Worm (Caenorhabditis elegans) whole organism, L2 larva: ENCODE measurements around the gene ttr-43.

Source experiments
- F13H6.1 ChIP-seq: sonication (generic microtip); optimal IDR thresholded peaks from 2 replicates; lab custom pipeline; 2016; ENCODE audit warnings: missing genetic modification characterization, missing compliant biosample characterization
- ZK546.5 ChIP-seq: sonication (generic microtip); optimal IDR thresholded peaks from 2 replicates; lab custom pipeline; 2017; ENCODE audit warnings: missing biosample characterization, missing genetic modification characterization
- aly-2 ChIP-seq: fragments of 150-350 bp; optimal IDR thresholded peaks from 2 replicates; lab custom pipeline; 2014; ENCODE audit warnings: missing biosample characterization, missing genetic modification characterization
- blmp-1 ChIP-seq: sonication (generic microtip); optimal IDR thresholded peaks from 2 replicates; lab custom pipeline; 2017; ENCODE audit warnings: missing genetic modification characterization, mild to moderate bottlenecking, missing compliant biosample characterization, antibody characterized with exemption, moderate library complexity; ENCODE audit not compliant: insufficient read depth
- crh-2 ChIP-seq: sonication (generic microtip); optimal IDR thresholded peaks from 2 replicates; lab custom pipeline; 2017; ENCODE audit warnings: missing biosample characterization, missing genetic modification characterization
- dmd-4 ChIP-seq: sonication (generic microtip); optimal IDR thresholded peaks from 2 replicates; lab custom pipeline; 2017; ENCODE audit warnings: missing biosample characterization, missing genetic modification characterization
- egl-27 ChIP-seq: sonication (generic microtip); optimal IDR thresholded peaks from 3 replicates; lab custom pipeline; 2017; ENCODE audit warnings: missing biosample characterization, missing genetic modification reagents, missing genetic modification characterization
- elt-1 ChIP-seq: fragments of 150-350 bp; optimal IDR thresholded peaks from 2 replicates; lab custom pipeline; 2014; ENCODE audit warnings: missing biosample characterization, missing genetic modification characterization
- fos-1 ChIP-seq: fragments of 150-350 bp; optimal IDR thresholded peaks from 2 replicates; lab custom pipeline; 2014; ENCODE audit warnings: missing biosample characterization, missing genetic modification characterization
- lin-11 ChIP-seq: fragments of 150-350 bp; sonication (generic microtip); optimal IDR thresholded peaks from 2 replicates; lab custom pipeline; 2014; ENCODE audit warnings: missing biosample characterization, missing genetic modification characterization, inconsistent platforms, mixed read lengths
- lin-13 ChIP-seq: fragments of 150-350 bp; optimal IDR thresholded peaks from 2 replicates; lab custom pipeline; 2014; ENCODE audit warnings: missing biosample characterization, missing genetic modification reagents, missing genetic modification characterization
- lin-39 ChIP-seq: fragments of 150-350 bp; optimal IDR thresholded peaks from 2 replicates; lab custom pipeline; 2014; ENCODE audit warnings: missing biosample characterization, missing genetic modification reagents, missing genetic modification characterization
- lsy-2 ChIP-seq, 2 experiments: fragments of 150-350 bp in 1 of 2; sonication (generic microtip) in 1 of 2; optimal IDR thresholded peaks; 2 replicates each; lab custom pipeline; 2014 to 2017; ENCODE audit warnings: missing biosample characterization in 2 of 2, missing genetic modification characterization in 2 of 2
- mab-5 ChIP-seq: fragments of 150-350 bp; optimal IDR thresholded peaks from 2 replicates; lab custom pipeline; 2014; ENCODE audit warnings: missing biosample characterization, missing genetic modification characterization
- mbf-1 ChIP-seq: sonication (generic microtip); optimal IDR thresholded peaks from 2 replicates; lab custom pipeline; 2017; ENCODE audit warnings: missing biosample characterization, missing genetic modification characterization
- mdl-1 ChIP-seq, 2 experiments: fragments of 150-350 bp in 1 of 2; sonication (generic microtip) in 1 of 2; optimal IDR thresholded peaks; 2 replicates each; lab custom pipeline; 2017; ENCODE audit warnings: missing biosample characterization in 2 of 2, missing genetic modification characterization in 2 of 2
- nhr-10 ChIP-seq: sonication (generic microtip); optimal IDR thresholded peaks from 2 replicates; lab custom pipeline; 2017; ENCODE audit warnings: missing biosample characterization, missing genetic modification characterization
- nhr-11 ChIP-seq: fragments of 150-350 bp; optimal IDR thresholded peaks from 2 replicates; lab custom pipeline; 2014; ENCODE audit warnings: missing biosample characterization, missing genetic modification characterization
- nhr-12 ChIP-seq: fragments of 150-350 bp; optimal IDR thresholded peaks from 2 replicates; lab custom pipeline; 2014; ENCODE audit warnings: missing biosample characterization, missing genetic modification characterization
- nhr-21 ChIP-seq: fragments of 150-350 bp; optimal IDR thresholded peaks from 2 replicates; lab custom pipeline; 2014; ENCODE audit warnings: missing biosample characterization, missing genetic modification characterization
- nhr-23 ChIP-seq: fragments of 150-350 bp; optimal IDR thresholded peaks from 2 replicates; lab custom pipeline; 2014; ENCODE audit warnings: missing biosample characterization, missing genetic modification reagents, missing genetic modification characterization
- nhr-237 ChIP-seq: fragments of 150-350 bp; optimal IDR thresholded peaks from 2 replicates; lab custom pipeline; 2014; ENCODE audit warnings: missing biosample characterization, missing genetic modification characterization
- nhr-25 ChIP-seq: fragments of 150-350 bp; sonication (generic microtip); optimal IDR thresholded peaks from 3 replicates; lab custom pipeline; 2014; ENCODE audit warnings: missing biosample characterization, missing genetic modification characterization
- nhr-77 ChIP-seq: fragments of 150-350 bp; optimal IDR thresholded peaks from 2 replicates; lab custom pipeline; 2014; ENCODE audit warnings: missing biosample characterization, missing genetic modification characterization
- sem-4 ChIP-seq: fragments of 150-350 bp; optimal IDR thresholded peaks from 2 replicates; lab custom pipeline; 2014; ENCODE audit warnings: missing biosample characterization, missing genetic modification reagents, missing genetic modification characterization
- skn-1 ChIP-seq: sonication (generic microtip); optimal IDR thresholded peaks from 2 replicates; lab custom pipeline; 2017; ENCODE audit warnings: missing biosample characterization, missing genetic modification characterization
- sma-3 ChIP-seq: sonication (generic microtip); optimal IDR thresholded peaks from 2 replicates; lab custom pipeline; 2016; ENCODE audit warnings: missing genetic modification reagents, missing genetic modification characterization, missing compliant biosample characterization
- snpc-4 ChIP-seq: fragments of 150-350 bp; optimal IDR thresholded peaks from 2 replicates; lab custom pipeline; 2014; ENCODE audit warnings: missing biosample characterization, missing genetic modification characterization
- unc-55 ChIP-seq: fragments of 150-350 bp; sonication (generic microtip); optimal IDR thresholded peaks from 3 replicates; lab custom pipeline; 2014; ENCODE audit warnings: missing biosample characterization, missing genetic modification reagents, missing genetic modification characterization
- unc-62 ChIP-seq: fragments of 150-350 bp; optimal IDR thresholded peaks from 2 replicates; lab custom pipeline; 2014; ENCODE audit warnings: missing biosample characterization, missing genetic modification reagents, missing genetic modification characterization
- zag-1 ChIP-seq: fragments of 150-350 bp; optimal IDR thresholded peaks from 2 replicates; lab custom pipeline; 2014; ENCODE audit warnings: missing biosample characterization, missing genetic modification characterization
- ztf-11 ChIP-seq: sonication (generic microtip); optimal IDR thresholded peaks from 2 replicates; lab custom pipeline; 2017; ENCODE audit warnings: missing biosample characterization, missing genetic modification characterization

The ttr-43 gene

ce11 chrV:12541207-12541606 lies 49.3 kb downstream of the ttr-43 start:
- TF ChIP-seq nhr-21 (tag; lab: Kevin White, UChicago) (no peak), nhr-23 (tag; lab: Kevin White, UChicago) (no peak), dmd-4 (tag; lab: Kevin White, UChicago) (no peak), lin-39 (tag; lab: Kevin White, UChicago) (no peak), sma-3 (GFP tag; lab: Kevin White, UChicago) (no peak), unc-55 (GFP tag; lab: Kevin White, UChicago) (no peak), nhr-25 (no peak), aly-2 (tag; lab: Kevin White, UChicago) (no peak), fos-1 (no peak), lin-11 (tag; lab: Kevin White, UChicago) (no peak), elt-1 (tag; lab: Kevin White, UChicago) (no peak), nhr-77 (no peak), lsy-2 (tag; optimal IDR thresholded peaks at IDR 0.05; lab: Kevin White, UChicago) (no peak), mab-5 (tag; lab: Kevin White, UChicago) (no peak), unc-62 (GFP tag; lab: Kevin White, UChicago) (no peak), nhr-12 (no peak), mdl-1 (tag; optimal IDR thresholded peaks at IDR 0.05; lab: Kevin White, UChicago) (no peak), ZK546.5 (tag; lab: Kevin White, UChicago) (no peak), sem-4 (tag; lab: Kevin White, UChicago) (no peak), snpc-4 (tag; lab: Kevin White, UChicago) (no peak)

ce11 chrV:12540739-12541138 lies 49.8 kb downstream of the ttr-43 start, which contains the start of gene F45D3.2:
Gene F45D3.2 (plus strand): TSS chrV:12541039.
- TF ChIP-seq nhr-23 (tag; lab: Kevin White, UChicago): no peak
- TF ChIP-seq mdl-1 (tag; optimal IDR thresholded peaks at IDR 0.05; lab: Kevin White, UChicago): no peak
- TF ChIP-seq, all 48 proteins: peak for 0

- TF ChIP-seq blmp-1 (no peak), zag-1 (peak; percentile 8), ZK546.5 (tag; lab: Kevin White, UChicago) (no peak), nhr-11 (tag; lab: Kevin White, UChicago) (no peak), skn-1 (tag; lab: Kevin White, UChicago) (no peak), F13H6.1 (tag; lab: Kevin White, UChicago) (no peak), nhr-237 (tag; lab: Kevin White, UChicago) (no peak), unc-55 (GFP tag; lab: Kevin White, UChicago) (no peak), nhr-25 (no peak), ztf-11 (tag; lab: Kevin White, UChicago) (no peak), unc-62 (GFP tag; lab: Kevin White, UChicago) (peak; percentile 46), aly-2 (tag; lab: Kevin White, UChicago) (no peak), egl-27 (tag; lab: Kevin White, UChicago) (no peak), nhr-10 (tag; lab: Kevin White, UChicago) (no peak), mab-5 (tag; lab: Kevin White, UChicago) (no peak), nhr-23 (tag; lab: Kevin White, UChicago) (no peak), nhr-12 (no peak), mbf-1 (no peak), lsy-2 (tag; optimal IDR thresholded peaks at IDR 0.05; lab: Kevin White, UChicago) (no peak), crh-2 (tag; lab: Kevin White, UChicago) (no peak), fos-1 (peak; percentile 92), lin-13 (GFP tag; lab: Kevin White, UChicago) (no peak), elt-1 (tag; lab: Kevin White, UChicago) (no peak)
Observed at ce11 chrV:12540018-12540417, 50.5 kb downstream of the ttr-43 start.
